Worm (Caenorhabditis elegans) whole organism, late embryonic: ENCODE data around the gene Y46G5A.47.

Source experiments
- ama-1 ChIP-seq: fragments of 150-350 bp; optimal IDR thresholded peaks from 2 replicates; lab custom pipeline; 2014
- ceh-14 ChIP-seq: sonication (generic microtip); optimal IDR thresholded peaks from 2 replicates; lab custom pipeline; 2016; ENCODE audit warnings: missing genotype, missing genetic modification characterization, missing compliant biosample characterization
- ceh-2 ChIP-seq: sonication (generic microtip); optimal IDR thresholded peaks from 2 replicates; lab custom pipeline; 2016; ENCODE audit warnings: missing genotype, missing genetic modification characterization, missing compliant biosample characterization
- fkh-10 ChIP-seq: fragments of 150-350 bp; optimal IDR thresholded peaks from 2 replicates; lab custom pipeline; 2014; ENCODE audit warnings: missing biosample characterization, missing genetic modification reagents, missing genetic modification characterization
- hlh-13 ChIP-seq: fragments of 200-800 bp; sonication (Bioruptor generic); optimal IDR thresholded peaks from 2 replicates; lab custom pipeline; 2018; ENCODE audit warnings: mild to moderate bottlenecking, missing genetic modification characterization, missing compliant biosample characterization
- sox-2 ChIP-seq: fragments of 200-800 bp; sonication (Bioruptor generic); IDR thresholded peaks from 2 replicates; pipeline ENCODE4 v1.3.6; 2022; ENCODE audit warnings: missing genetic modification reagents, missing genetic modification characterization, missing compliant biosample characterization
- sox-4 ChIP-seq: sonication (generic microtip); optimal IDR thresholded peaks from 2 replicates; lab custom pipeline; 2017; ENCODE audit warnings: mild to moderate bottlenecking, missing genetic modification characterization, inconsistent platforms, missing compliant biosample characterization

- no peak for TF ChIP-seq fkh-10 (GFP tag; lab: Kevin White, UChicago)
- TF ChIP-seq sox-2 (GFP tag; lab: Robert Waterston, UW) = no peak
- no peak for TF ChIP-seq hlh-13 (GFP tag; lab: Kevin White, UChicago)
- TF ChIP-seq ama-1 (lab: Kevin White, UChicago) = no peak
- TF ChIP-seq ceh-2 = no peak
- no peak for TF ChIP-seq sox-4 (tag; lab: Kevin White, UChicago)
- no peak for TF ChIP-seq ceh-14 (tag; lab: Kevin White, UChicago)
Observed at ce11 chrII:12774402-12774801, 30.7 kb downstream of the Y46G5A.47 start, which contains the start of gene Y46G5A.14.
